Worm (Caenorhabditis elegans): ENCODE results near the gene C01B10.7.

- TF ChIP-seq nhr-28 (tag; optimal IDR thresholded peaks at IDR 0.05) (no peak), ztf-11 (tag; optimal IDR thresholded peaks at IDR 0.05) (no peak), elt-3 (tag; optimal IDR thresholded peaks at IDR 0.05) (no peak)
These were observed 25.1 kb upstream of the C01B10.7 start, which contains the start of gene drh-1 for ce11 chrIV:6613296-6613695.
